Worm (Caenorhabditis elegans) whole organism, L3 larva: ENCODE data around the gene Y49A3A.3.

Experiments used
- ZK546.5 ChIP-seq: sonication (generic microtip); optimal IDR thresholded peaks from 2 replicates; lab custom pipeline; 2017; ENCODE audit warnings: missing biosample characterization, missing genetic modification characterization
- aly-2 ChIP-seq: fragments of 150-350 bp; optimal IDR thresholded peaks from 2 replicates; lab custom pipeline; 2014; ENCODE audit warnings: missing biosample characterization, missing genetic modification characterization
- ama-1 ChIP-seq: fragments of 150-350 bp; optimal IDR thresholded peaks from 2 replicates; lab custom pipeline; 2018
- ceh-16 ChIP-seq: sonication (generic microtip); optimal IDR thresholded peaks from 2 replicates; lab custom pipeline; 2017; ENCODE audit warnings: missing biosample characterization, missing genetic modification characterization
- ceh-28 ChIP-seq: fragments of 150-350 bp; optimal IDR thresholded peaks from 2 replicates; lab custom pipeline; 2014; ENCODE audit warnings: missing biosample characterization, missing genetic modification reagents, missing genetic modification characterization
- ceh-82 ChIP-seq: fragments of 150-350 bp; optimal IDR thresholded peaks from 2 replicates; lab custom pipeline; 2014; ENCODE audit warnings: missing biosample characterization, missing genetic modification characterization
- daf-12 ChIP-seq: fragments of 150-350 bp; optimal IDR thresholded peaks from 2 replicates; lab custom pipeline; 2014; ENCODE audit warnings: missing biosample characterization, missing genetic modification reagents, missing genetic modification characterization
- egl-5 ChIP-seq: fragments of 150-350 bp; optimal IDR thresholded peaks from 2 replicates; lab custom pipeline; 2017; ENCODE audit warnings: missing biosample characterization, missing genetic modification reagents, missing genetic modification characterization, inconsistent platforms
- elt-2 ChIP-seq: sonication (generic microtip); optimal IDR thresholded peaks from 2 replicates; lab custom pipeline; 2016; ENCODE audit warnings: missing genetic modification reagents, mild to moderate bottlenecking, missing genetic modification characterization, missing compliant biosample characterization
- fkh-10 ChIP-seq: sonication (generic microtip); optimal IDR thresholded peaks from 2 replicates; lab custom pipeline; 2017; ENCODE audit warnings: missing biosample characterization, missing genetic modification reagents, missing genetic modification characterization
- fos-1 ChIP-seq: fragments of 150-350 bp; optimal IDR thresholded peaks from 2 replicates; lab custom pipeline; 2014; ENCODE audit warnings: missing biosample characterization, missing genetic modification characterization
- jun-1 ChIP-seq: fragments of 150-350 bp; optimal IDR thresholded peaks from 2 replicates; lab custom pipeline; 2014; ENCODE audit warnings: missing biosample characterization, missing genetic modification reagents, missing genetic modification characterization
- lin-15B ChIP-seq: fragments of 150-350 bp; optimal IDR thresholded peaks from 2 replicates; lab custom pipeline; 2014; ENCODE audit warnings: missing biosample characterization, missing genetic modification characterization
- lin-39 ChIP-seq: fragments of 150-350 bp; optimal IDR thresholded peaks from 2 replicates; lab custom pipeline; 2018; ENCODE audit warnings: missing biosample characterization, missing genetic modification reagents, missing genetic modification characterization
- lsy-12 ChIP-seq: sonication (generic microtip); optimal IDR thresholded peaks from 2 replicates; lab custom pipeline; 2016; ENCODE audit warnings: mild to moderate bottlenecking, missing genetic modification characterization, missing compliant biosample characterization
- mml-1 ChIP-seq: fragments of 150-350 bp; sonication (generic microtip); optimal IDR thresholded peaks from 3 replicates; lab custom pipeline; 2014; ENCODE audit warnings: missing biosample characterization, missing genetic modification characterization
- nhr-11 ChIP-seq: fragments of 150-350 bp; optimal IDR thresholded peaks from 2 replicates; lab custom pipeline; 2014; ENCODE audit warnings: missing biosample characterization, missing genetic modification characterization
- nhr-12 ChIP-seq: fragments of 150-350 bp; optimal IDR thresholded peaks from 2 replicates; lab custom pipeline; 2014; ENCODE audit warnings: missing biosample characterization, missing genetic modification characterization
- nhr-237 ChIP-seq: fragments of 150-350 bp; optimal IDR thresholded peaks from 2 replicates; lab custom pipeline; 2014; ENCODE audit warnings: missing biosample characterization, missing genetic modification characterization
- nhr-25 ChIP-seq: sonication (generic microtip); optimal IDR thresholded peaks from 2 replicates; lab custom pipeline; 2017; ENCODE audit warnings: missing biosample characterization, missing genetic modification characterization
- nhr-28 ChIP-seq: fragments of 150-350 bp; optimal IDR thresholded peaks from 2 replicates; lab custom pipeline; 2014; ENCODE audit warnings: missing biosample characterization, missing genetic modification characterization
- nhr-43 ChIP-seq: sonication (generic microtip); optimal IDR thresholded peaks from 2 replicates; lab custom pipeline; 2016; ENCODE audit warnings: mild to moderate bottlenecking, missing genetic modification characterization, missing compliant biosample characterization; ENCODE audit not compliant: poor library complexity, severe bottlenecking
- nhr-67 ChIP-seq: fragments of 150-350 bp; optimal IDR thresholded peaks from 2 replicates; lab custom pipeline; 2014; ENCODE audit warnings: missing biosample characterization, missing genetic modification characterization
- nhr-77 ChIP-seq: fragments of 150-350 bp; optimal IDR thresholded peaks from 2 replicates; lab custom pipeline; 2014; ENCODE audit warnings: missing biosample characterization, missing genetic modification characterization
- pqm-1 ChIP-seq: fragments of 150-350 bp; optimal IDR thresholded peaks from 2 replicates; lab custom pipeline; 2017; ENCODE audit warnings: missing biosample characterization, missing genetic modification characterization, inconsistent platforms
- skn-1 ChIP-seq: fragments of 150-350 bp; optimal IDR thresholded peaks from 2 replicates; lab custom pipeline; 2014; ENCODE audit warnings: missing biosample characterization, missing genetic modification characterization
- snpc-4 ChIP-seq: fragments of 150-350 bp; optimal IDR thresholded peaks from 2 replicates; lab custom pipeline; 2014; ENCODE audit warnings: missing biosample characterization, missing genetic modification characterization
- tbx-2 ChIP-seq: sonication (generic microtip); optimal IDR thresholded peaks from 2 replicates; lab custom pipeline; 2016; ENCODE audit warnings: mild to moderate bottlenecking, missing genetic modification characterization, missing compliant biosample characterization
- unc-39 ChIP-seq: sonication (generic microtip); optimal IDR thresholded peaks from 4 replicates; lab custom pipeline; 2017; ENCODE audit warnings: missing biosample characterization, missing genetic modification characterization
- unc-62 ChIP-seq: fragments of 150-350 bp; sonication (generic microtip); optimal IDR thresholded peaks from 4 replicates; lab custom pipeline; 2014; ENCODE audit warnings: missing biosample characterization, missing genetic modification reagents, missing genetic modification characterization
- zag-1 ChIP-seq: fragments of 150-350 bp; optimal IDR thresholded peaks from 2 replicates; lab custom pipeline; 2014; ENCODE audit warnings: missing biosample characterization, missing genetic modification characterization
- ztf-11 ChIP-seq: fragments of 150-350 bp; optimal IDR thresholded peaks from 2 replicates; lab custom pipeline; 2014; ENCODE audit warnings: missing biosample characterization, missing genetic modification characterization
- ztf-4 ChIP-seq: fragments of 150-350 bp; optimal IDR thresholded peaks from 2 replicates; lab custom pipeline; 2014; ENCODE audit warnings: missing biosample characterization, missing genetic modification characterization

The Y49A3A.3 gene

ce11 chrV:14328806-14329205 lies 25.4 kb upstream of the Y49A3A.3 start, which contains the start of gene pepm-1:
pepm-1 (plus strand) TSS chrV:14329106.
- TF ChIP-seq ztf-11 (tag; lab: Kevin White, UChicago) (no peak), nhr-28 (no peak), nhr-77 (tag; lab: Kevin White, UChicago) (no peak), tbx-2 (tag; lab: Kevin White, UChicago) (no peak), daf-12 (tag; lab: Kevin White, UChicago) (no peak), nhr-67 (tag; lab: Kevin White, UChicago) (no peak), ceh-82 (tag; lab: Kevin White, UChicago) (no peak), elt-2 (tag; lab: Kevin White, UChicago) (no peak), fos-1 (tag; lab: Kevin White, UChicago) (no peak), nhr-11 (no peak), aly-2 (tag; lab: Kevin White, UChicago) (no peak), jun-1 (tag; lab: Kevin White, UChicago) (no peak), snpc-4 (tag; lab: Kevin White, UChicago) (no peak), fkh-10 (GFP tag; lab: Kevin White, UChicago) (no peak), lin-15B (tag; lab: Kevin White, UChicago) (no peak), ztf-4 (tag; lab: Kevin White, UChicago) (no peak)

- no peak for TF ChIP-seq nhr-237 (tag; lab: Kevin White, UChicago)
- TF ChIP-seq nhr-25 (tag; lab: Kevin White, UChicago) = peak; percentile 4
Observed at ce11 chrV:14331477-14331876, 22.7 kb upstream of the Y49A3A.3 start, which contains the start of gene F47B8.8. F47B8.8 (plus strand) TSS chrV:14331733.

ce11 chrV:14333116-14333515 lies 21.1 kb upstream of the Y49A3A.3 start, which contains the start of gene srm-4:
srm-4 (plus strand) TSS chrV:14333416.
- TF ChIP-seq unc-39 (tag; lab: Kevin White, UChicago) (no peak), daf-12 (tag; lab: Kevin White, UChicago) (no peak)

ce11 chrV:14334901-14335300 lies 19.3 kb upstream of the Y49A3A.3 start, which contains the start of gene srm-5:
srm-5 (plus strand) TSS chrV:14335201.
- TF ChIP-seq pqm-1 = no peak
- no peak for TF ChIP-seq egl-5 (tag; lab: Kevin White, UChicago)
- TF ChIP-seq mml-1 (tag; lab: Kevin White, UChicago) = no peak
- TF ChIP-seq daf-12 (tag; lab: Kevin White, UChicago) = no peak
- TF ChIP-seq unc-39 (tag; lab: Kevin White, UChicago) = no peak
- TF ChIP-seq elt-2 (tag; lab: Kevin White, UChicago) = no peak
- no peak for TF ChIP-seq fos-1 (tag; lab: Kevin White, UChicago)

- TF ChIP-seq lin-39 (tag; lab: Kevin White, UChicago) (no peak), ceh-82 (tag; lab: Kevin White, UChicago) (no peak), ztf-4 (tag; lab: Kevin White, UChicago) (no peak), ZK546.5 (tag; lab: Kevin White, UChicago) (no peak), nhr-28 (no peak), zag-1 (tag; lab: Kevin White, UChicago) (no peak), skn-1 (no peak), mml-1 (tag; lab: Kevin White, UChicago) (no peak), ceh-16 (tag; lab: Kevin White, UChicago) (no peak), nhr-43 (tag; lab: Kevin White, UChicago) (no peak), ceh-28 (tag; lab: Kevin White, UChicago) (no peak), unc-62 (no peak), snpc-4 (tag; lab: Kevin White, UChicago) (no peak), nhr-12 (tag; lab: Kevin White, UChicago) (no peak), ama-1 (lab: Kevin White, UChicago) (no peak), tbx-2 (tag; lab: Kevin White, UChicago) (no peak), lsy-12 (tag; lab: Kevin White, UChicago) (no peak), elt-2 (tag; lab: Kevin White, UChicago) (no peak)
Observed at ce11 chrV:14336655-14337054, 17.6 kb upstream of the Y49A3A.3 start, which contains the start of gene srm-6. srm-6 (plus strand) TSS chrV:14336955.
